Worm (Caenorhabditis elegans) whole organism, mixed stage, embryonic: ENCODE data around the gene C05G5.5.
A peak's percentile ranks its signal among the peaks of the same experiment; 100 is the strongest.

ENCODE experiments used
- ces-1 ChIP-seq: fragments of 150-350 bp; optimal IDR thresholded peaks from 2 replicates; lab custom pipeline; 2014; ENCODE audit warnings: missing biosample characterization, missing genetic modification reagents, missing genetic modification characterization
- lin-32 ChIP-seq: fragments of 200-800 bp; sonication (Bioruptor generic); optimal IDR thresholded peaks from 2 replicates; lab custom pipeline; 2018; ENCODE audit warnings: mild to moderate bottlenecking, missing genetic modification characterization, missing compliant biosample characterization
- unc-62 ChIP-seq: fragments of 150-350 bp; optimal IDR thresholded peaks from 2 replicates; lab custom pipeline; 2014; ENCODE audit warnings: missing biosample characterization, missing genetic modification reagents, missing genetic modification characterization

The C05G5.5 gene

DNA sequence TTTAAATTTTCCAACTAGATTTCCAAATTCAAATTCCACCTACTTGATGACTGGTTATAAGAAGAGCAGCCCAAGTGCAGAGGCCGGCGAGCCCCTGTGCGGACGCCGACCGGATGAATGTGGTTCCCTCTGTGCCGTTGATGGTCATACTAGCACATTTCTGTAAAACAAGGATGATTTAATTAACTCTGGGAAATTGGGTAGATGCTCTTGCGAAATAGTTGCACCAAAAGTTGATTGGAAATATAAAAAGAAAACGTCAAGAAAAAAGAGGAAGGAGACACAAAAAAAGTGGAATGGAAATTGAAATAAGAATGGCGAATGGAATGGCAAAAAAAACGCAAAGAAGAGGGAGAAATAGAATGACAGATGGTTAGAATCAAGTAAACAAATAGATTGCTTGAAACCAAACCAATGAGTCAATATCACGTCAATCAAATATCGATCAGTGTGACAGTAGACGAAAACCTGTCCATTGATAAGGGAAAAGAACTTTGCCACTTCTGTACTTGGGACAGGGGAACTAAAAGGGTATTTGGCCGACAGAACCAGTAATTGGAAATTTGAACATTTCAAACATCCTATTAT is 54.1 kb downstream of the C05G5.5 start, which contains the start of gene tmem-184:
tmem-184 (minus strand) TSS at position 164 of the 588 bp plus-strand sequence.
- TF ChIP-seq ces-1, result peak; percentile 33
- TF ChIP-seq lin-32, result no peak
- peak; percentile 33 for TF ChIP-seq unc-62 (GFP tag; lab: Kevin White, UChicago)
